Fruit fly (Drosophila melanogaster) whole organism, pupa: ENCODE measurements around the gene CG17930.

Experiments
- CG10348 ChIP-seq: fragments of 200-800 bp; sonication (Bioruptor generic); IDR thresholded peaks from 2 replicates; pipeline ENCODE4 v1.3.6; 2022; ENCODE audit warnings: missing biosample characterization, missing genetic modification characterization
- CG12605 ChIP-seq: fragments of 200-800 bp; sonication (Bioruptor generic); IDR thresholded peaks from 2 replicates; pipeline ENCODE4 v1.3.6; 2022; ENCODE audit warnings: missing biosample characterization, missing genetic modification characterization
- CG13204 ChIP-seq: fragments of 200-800 bp; sonication (Bioruptor generic); optimal IDR thresholded peaks from 2 replicates; lab custom pipeline; 2018; ENCODE audit warnings: missing biosample characterization, mild to moderate bottlenecking, missing genetic modification characterization, moderate library complexity
- CG14655 ChIP-seq: fragments of 200-800 bp; sonication (Bioruptor generic); optimal IDR thresholded peaks from 3 replicates; lab custom pipeline; 2017; ENCODE audit warnings: mild to moderate bottlenecking, missing biosample characterization, missing genetic modification reagents, missing genetic modification characterization
- CG15710 ChIP-seq: fragments of 200-800 bp; sonication (Bioruptor generic); optimal IDR thresholded peaks from 2 replicates; lab custom pipeline; 2018; ENCODE audit warnings: missing biosample characterization, mild to moderate bottlenecking, missing genetic modification characterization, moderate library complexity
- CG17806 ChIP-seq: fragments of 200-800 bp; sonication (Bioruptor generic); optimal IDR thresholded peaks from 2 replicates; lab custom pipeline; 2018; ENCODE audit warnings: missing biosample characterization, mild to moderate bottlenecking, missing genetic modification characterization, moderate library complexity
- CG32121 ChIP-seq: fragments of 200-800 bp; sonication (Bioruptor generic); IDR thresholded peaks from 2 replicates; pipeline ENCODE4 v1.3.6; 2022; ENCODE audit warnings: missing biosample characterization, missing genetic modification characterization
- CG34367 ChIP-seq: fragments of 200-800 bp; sonication (Bioruptor generic); optimal IDR thresholded peaks from 2 replicates; lab custom pipeline; 2018; ENCODE audit warnings: missing biosample characterization, mild to moderate bottlenecking, missing genetic modification characterization
- CG4496 ChIP-seq: fragments of 200-800 bp; sonication (Bioruptor generic); IDR thresholded peaks from 3 replicates; pipeline ENCODE4 v1.3.6; 2022; ENCODE audit warnings: missing biosample characterization, missing genetic modification characterization
- CG8159 ChIP-seq: fragments of 200-800 bp; sonication (Bioruptor generic); optimal IDR thresholded peaks from 3 replicates; lab custom pipeline; 2018; ENCODE audit warnings: missing biosample characterization, mild to moderate bottlenecking, missing genetic modification characterization, moderate library complexity
- CG8301 ChIP-seq: fragments of 200-800 bp; sonication (Bioruptor generic); optimal IDR thresholded peaks from 2 replicates; lab custom pipeline; 2018; ENCODE audit warnings: missing biosample characterization, mild to moderate bottlenecking, missing genetic modification characterization
- CG9948 ChIP-seq: fragments of 200-800 bp; sonication (Bioruptor generic); optimal IDR thresholded peaks from 2 replicates; lab custom pipeline; 2018; ENCODE audit warnings: missing biosample characterization, mild to moderate bottlenecking, missing genetic modification characterization, moderate library complexity
- D1 ChIP-seq: fragments of 200-800 bp; sonication (Bioruptor generic); optimal IDR thresholded peaks from 2 replicates; lab custom pipeline; 2018; ENCODE audit warnings: missing biosample characterization, mild to moderate bottlenecking, missing genetic modification characterization, moderate library complexity
- EcR ChIP-seq: fragments of 200-800 bp; sonication (Bioruptor generic); optimal IDR thresholded peaks from 3 replicates; lab custom pipeline; 2019; ENCODE audit warnings: missing biosample characterization, missing genetic modification characterization, mild to moderate bottlenecking, moderate library complexity, missing genetic modification reagents
- Ets98B ChIP-seq: fragments of 200-800 bp; sonication (Bioruptor generic); IDR thresholded peaks from 2 replicates; pipeline ENCODE4 v1.3.6; 2022; ENCODE audit warnings: missing biosample characterization, missing genetic modification characterization
- Pif1A ChIP-seq: fragments of 200-800 bp; sonication (Bioruptor generic); optimal IDR thresholded peaks from 3 replicates; lab custom pipeline; 2016; ENCODE audit warnings: missing biosample characterization, missing genetic modification characterization
- Pif1B ChIP-seq: fragments of 200-800 bp; sonication (Bioruptor generic); optimal IDR thresholded peaks from 3 replicates; lab custom pipeline; 2016; ENCODE audit warnings: missing biosample characterization, missing genetic modification characterization
- Snoo ChIP-seq: fragments of 200-800 bp; sonication (Bioruptor generic); optimal IDR thresholded peaks from 3 replicates; lab custom pipeline; 2017; ENCODE audit warnings: missing biosample characterization, mild to moderate bottlenecking, missing genetic modification characterization, inconsistent platforms
- fd96Ca ChIP-seq: fragments of 200-800 bp; sonication (Bioruptor generic); IDR thresholded peaks from 3 replicates; pipeline ENCODE4 v1.3.6; 2022; ENCODE audit warnings: missing biosample characterization, missing genetic modification characterization
- gl ChIP-seq: fragments of 200-800 bp; sonication (Bioruptor generic); optimal IDR thresholded peaks from 2 replicates; lab custom pipeline; 2018; ENCODE audit warnings: missing biosample characterization, mild to moderate bottlenecking, missing genetic modification characterization
- rn ChIP-seq: fragments of 200-800 bp; sonication (Bioruptor generic); IDR thresholded peaks from 2 replicates; pipeline ENCODE4 v1.3.6; 2022; ENCODE audit warnings: missing biosample characterization, missing genetic modification characterization

Gene CG17930

dm6 chr3R:16334329-16334728 is 6.7 kb downstream of the CG17930 start:
- TF ChIP-seq CG13204 (GFP tag; lab: Kevin White, UChicago) (peak; percentile 57), gl (tag; lab: Kevin White, UChicago) (peak; percentile 75), CG8159 (tag; lab: Kevin White, UChicago) (peak; percentile 24), EcR (peak; percentile 63), CG10348 (no peak), CG8301 (no peak), Pif1B (GFP tag; lab: Kevin White, UChicago) (no peak), CG15710 (tag; lab: Kevin White, UChicago) (peak; percentile 36), D1 (tag; lab: Kevin White, UChicago) (no peak), CG9948 (tag; lab: Kevin White, UChicago) (peak; percentile 12), CG34367 (tag; lab: Kevin White, UChicago) (peak; percentile 15), CG17806 (tag; lab: Kevin White, UChicago) (peak; percentile 21), Snoo (tag; lab: Kevin White, UChicago) (no peak)

- no peak for TF ChIP-seq CG32121 (GFP tag; lab: Robert Waterston, UW)
- TF ChIP-seq CG8301: no peak
- TF ChIP-seq rn: no peak
- TF ChIP-seq CG8159 (tag; lab: Kevin White, UChicago): no peak
- TF ChIP-seq CG4496 (GFP tag; lab: Robert Waterston, UW): no peak
- TF ChIP-seq EcR: no peak
- no peak for TF ChIP-seq Pif1B (GFP tag; lab: Kevin White, UChicago)
- TF ChIP-seq Pif1A (GFP tag; lab: Kevin White, UChicago): no peak
- no peak for TF ChIP-seq CG12605 (GFP tag; lab: Robert Waterston, UW)
- no peak for TF ChIP-seq CG9948 (tag; lab: Kevin White, UChicago)
- TF ChIP-seq CG13204 (GFP tag; lab: Kevin White, UChicago): no peak
- TF ChIP-seq CG17806 (tag; lab: Kevin White, UChicago): no peak
These were observed 7.1 kb downstream of the CG17930 start for dm6 chr3R:16334797-16335196.

dm6 chr3R:16335438-16336073 is 7.9 kb downstream of the CG17930 start:
- TF ChIP-seq CG15710 (tag; lab: Kevin White, UChicago): no peak
- no peak for TF ChIP-seq CG17806 (tag; lab: Kevin White, UChicago)
- TF ChIP-seq D1 (tag; lab: Kevin White, UChicago): no peak
- TF ChIP-seq Pif1A (GFP tag; lab: Kevin White, UChicago): no peak
- no peak for TF ChIP-seq CG8159 (tag; lab: Kevin White, UChicago)
- TF ChIP-seq rn: no peak
- TF ChIP-seq CG10348: no peak
- no peak for TF ChIP-seq CG32121 (GFP tag; lab: Robert Waterston, UW)
- TF ChIP-seq CG13204 (GFP tag; lab: Kevin White, UChicago): no peak
- TF ChIP-seq fd96Ca (GFP tag; lab: Robert Waterston, UW): no peak
- no peak for TF ChIP-seq CG4496 (GFP tag; lab: Robert Waterston, UW)
- TF ChIP-seq Snoo (tag; lab: Kevin White, UChicago): no peak
- no peak for TF ChIP-seq CG34367 (tag; lab: Kevin White, UChicago)
- no peak for TF ChIP-seq CG9948 (tag; lab: Kevin White, UChicago)
- no peak for TF ChIP-seq CG8301
- TF ChIP-seq CG14655: no peak
- no peak for TF ChIP-seq CG12605 (GFP tag; lab: Robert Waterston, UW)

- TF ChIP-seq gl (tag; lab: Kevin White, UChicago) (no peak), CG4496 (GFP tag; lab: Robert Waterston, UW) (0 out of 3 replicates have a peak, but pooled peaks have one; percentile 21), CG8159 (tag; lab: Kevin White, UChicago) (peak; percentile 33), rn (no peak), CG17806 (tag; lab: Kevin White, UChicago) (peak; percentile 15), CG14655 (peak; percentile 75), Snoo (tag; lab: Kevin White, UChicago) (peak; percentile 8), Pif1A (GFP tag; lab: Kevin White, UChicago) (peak; percentile 41), CG32121 (GFP tag; lab: Robert Waterston, UW) (no peak), Pif1B (GFP tag; lab: Kevin White, UChicago) (peak; percentile 34), CG8301 (peak; percentile 69)
- TF ChIP-seq, all 21 proteins: peak for 8
These were observed 8.8 kb downstream of the CG17930 start for dm6 chr3R:16336327-16337052.

- TF ChIP-seq CG13204 (GFP tag; lab: Kevin White, UChicago) (no peak), gl (tag; lab: Kevin White, UChicago) (peak; percentile 34), CG12605 (GFP tag; lab: Robert Waterston, UW) (0 out of 2 replicates have a peak, but pooled peaks have one; percentile 28), CG8301 (peak; percentile 56), fd96Ca (GFP tag; lab: Robert Waterston, UW) (peak; percentile 58; the same call in 1 of the 3 replicates), rn (peak; percentile 48; the same call in 1 of the 2 replicates), CG34367 (tag; lab: Kevin White, UChicago) (peak; percentile 52), Snoo (tag; lab: Kevin White, UChicago) (peak; percentile 24), CG10348 (no peak), Pif1B (GFP tag; lab: Kevin White, UChicago) (peak; percentile 73), Ets98B (GFP tag; lab: Robert Waterston, UW) (0 out of 2 replicates have a peak, but pooled peaks have one; percentile 12), CG9948 (tag; lab: Kevin White, UChicago) (peak; percentile 77), CG4496 (GFP tag; lab: Robert Waterston, UW) (peak; percentile 53; the same call in 2 of the 3 replicates), CG17806 (tag; lab: Kevin White, UChicago) (peak; percentile 76), CG14655 (no peak), CG15710 (tag; lab: Kevin White, UChicago) (peak; percentile 37), Pif1A (GFP tag; lab: Kevin White, UChicago) (peak; percentile 79), CG8159 (tag; lab: Kevin White, UChicago) (peak; percentile 57), D1 (tag; lab: Kevin White, UChicago) (no peak), CG32121 (GFP tag; lab: Robert Waterston, UW) (no peak), EcR (no peak)
These were observed 9.4 kb downstream of the CG17930 start for dm6 chr3R:16337053-16337385.
